Worm (Caenorhabditis elegans) whole organism, L4 larva: ENCODE data around the gene grl-17.

Source experiments
- F10B5.3 ChIP-seq: sonication (generic microtip); optimal IDR thresholded peaks from 2 replicates; lab custom pipeline; 2016; ENCODE audit warnings: mild to moderate bottlenecking, missing genetic modification characterization, missing compliant biosample characterization
- F44E2.7 ChIP-seq: fragments of 200-800 bp; sonication (Bioruptor generic); IDR thresholded peaks from 2 replicates; pipeline ENCODE4 v2.1.2; 2022; ENCODE audit warnings: missing genetic modification characterization, missing compliant biosample characterization
- T20F7.1 ChIP-seq: fragments of 200-800 bp; sonication (Bioruptor generic); optimal IDR thresholded peaks from 2 replicates; lab custom pipeline; 2018; ENCODE audit warnings: mild to moderate bottlenecking, missing genetic modification characterization, missing compliant biosample characterization
- Y105C5A.15 ChIP-seq: fragments of 200-800 bp; sonication (Bioruptor generic); IDR thresholded peaks from 2 replicates; pipeline ENCODE4 v1.3.6; 2022; ENCODE audit warnings: missing genetic modification characterization, missing compliant biosample characterization
- Y75B8A.6 ChIP-seq: fragments of 200-800 bp; sonication (Bioruptor generic); IDR thresholded peaks from 2 replicates; pipeline ENCODE4 v1.3.6; 2022; ENCODE audit warnings: missing genetic modification reagents, missing genetic modification characterization, missing compliant biosample characterization
- ZK337.2 ChIP-seq: fragments of 200-800 bp; sonication (Bioruptor generic); IDR thresholded peaks from 2 replicates; pipeline ENCODE4 v1.3.6; 2022; ENCODE audit warnings: missing genetic modification reagents, missing genetic modification characterization, missing compliant biosample characterization
- ZK546.5 ChIP-seq, 2 experiments: sonication (generic microtip); optimal IDR thresholded peaks; 2 replicates each; lab custom pipeline; 2017; ENCODE audit warnings: missing biosample characterization in 2 of 2, missing genetic modification characterization in 2 of 2
- aha-1 ChIP-seq: fragments of 150-350 bp; peaks from one replicate; lab custom pipeline; 2014; ENCODE audit warnings: missing biosample characterization, missing genetic modification characterization
- ceh-32 ChIP-seq: sonication (generic microtip); optimal IDR thresholded peaks from 2 replicates; lab custom pipeline; 2016; ENCODE audit warnings: mild to moderate bottlenecking, missing genetic modification characterization, missing compliant biosample characterization; ENCODE audit not compliant: poor library complexity
- dmd-6 ChIP-seq: fragments of 200-800 bp; sonication (Bioruptor generic); IDR thresholded peaks from 2 replicates; pipeline ENCODE4 v1.3.6; 2022; ENCODE audit warnings: missing genetic modification reagents, missing genetic modification characterization, missing compliant biosample characterization
- dmd-8 ChIP-seq: fragments of 200-800 bp; sonication (Bioruptor generic); IDR thresholded peaks from 2 replicates; pipeline ENCODE4 v1.3.6; 2022; ENCODE audit warnings: missing genetic modification characterization, missing compliant biosample characterization
- dpl-1 ChIP-seq: fragments of 150-350 bp; optimal IDR thresholded peaks from 2 replicates; lab custom pipeline; 2014; ENCODE audit warnings: missing biosample characterization, missing genetic modification reagents, missing genetic modification characterization
- duxl-1 ChIP-seq: sonication (generic microtip); optimal IDR thresholded peaks from 2 replicates; lab custom pipeline; 2016; ENCODE audit warnings: mild to moderate bottlenecking, missing genetic modification characterization, moderate library complexity, missing compliant biosample characterization; ENCODE audit not compliant: poor library complexity
- egl-43 ChIP-seq: fragments of 200-800 bp; sonication (Bioruptor generic); IDR thresholded peaks from 2 replicates; pipeline ENCODE4 v1.3.6; 2022; ENCODE audit warnings: missing genetic modification reagents, missing genetic modification characterization, missing compliant biosample characterization
- hif-1 ChIP-seq, 2 experiments: sonication (generic microtip); optimal IDR thresholded peaks; 2 replicates each; lab custom pipeline; 2016 to 2017; ENCODE audit warnings: missing compliant biosample characterization in 2 of 2, missing genetic modification characterization in 2 of 2, missing genetic modification reagents in 2 of 2, missing genotype in 2 of 2, mild to moderate bottlenecking in 1 of 2
- hmg-1.1 ChIP-seq: fragments of 200-800 bp; sonication (Bioruptor generic); IDR thresholded peaks from 2 replicates; pipeline ENCODE4 v1.3.6; 2022; ENCODE audit warnings: missing genetic modification reagents, missing genetic modification characterization, missing compliant biosample characterization
- jun-1 ChIP-seq: fragments of 150-350 bp; optimal IDR thresholded peaks from 2 replicates; lab custom pipeline; 2014; ENCODE audit warnings: missing biosample characterization, missing genetic modification reagents, missing genetic modification characterization
- lim-7 ChIP-seq: fragments of 200-800 bp; sonication (Bioruptor generic); IDR thresholded peaks from 2 replicates; pipeline ENCODE4 v1.3.6; 2022; ENCODE audit warnings: missing genetic modification characterization, missing compliant biosample characterization
- lin-15B ChIP-seq: fragments of 150-350 bp; sonication (generic microtip); optimal IDR thresholded peaks from 3 replicates; lab custom pipeline; 2014; ENCODE audit warnings: missing biosample characterization, missing genetic modification characterization
- lin-29 ChIP-seq: fragments of 200-800 bp; sonication (Bioruptor generic); IDR thresholded peaks from 2 replicates; pipeline ENCODE4 v1.3.6; 2022; ENCODE audit warnings: missing genetic modification reagents, missing genetic modification characterization, missing compliant biosample characterization
- lin-38 ChIP-seq: fragments of 200-800 bp; sonication (Bioruptor generic); IDR thresholded peaks from 2 replicates; pipeline ENCODE4 v1.3.6; 2022; ENCODE audit warnings: missing genetic modification reagents, missing genetic modification characterization, missing compliant biosample characterization
- lin-39 ChIP-seq: fragments of 150-350 bp; optimal IDR thresholded peaks from 2 replicates; lab custom pipeline; 2014; ENCODE audit warnings: missing biosample characterization, missing genetic modification reagents, missing genetic modification characterization
- lir-3 ChIP-seq: sonication (generic microtip); optimal IDR thresholded peaks from 2 replicates; lab custom pipeline; 2016; ENCODE audit warnings: mild to moderate bottlenecking, missing genetic modification characterization, missing compliant biosample characterization
- lsy-2 ChIP-seq, 2 experiments: fragments of 150-350 bp in 1 of 2; sonication (generic microtip) in 1 of 2; optimal IDR thresholded peaks; 2 replicates each; lab custom pipeline; 2014 to 2017; ENCODE audit warnings: missing biosample characterization in 2 of 2, missing genetic modification characterization in 2 of 2
- madf-9 ChIP-seq: fragments of 200-800 bp; sonication (Bioruptor generic); conservative IDR thresholded peaks from 2 replicates; pipeline ENCODE4 v1.3.6; 2022; ENCODE audit warnings: missing genetic modification reagents, missing genetic modification characterization, missing compliant biosample characterization
- mdl-1 ChIP-seq, 2 experiments: fragments of 150-350 bp in 1 of 2; sonication (generic microtip) in 1 of 2; optimal IDR thresholded peaks; 2 replicates each; lab custom pipeline; 2014 to 2017; ENCODE audit warnings: missing biosample characterization in 2 of 2, missing genetic modification characterization in 2 of 2
- mes-2 ChIP-seq: sonication (generic microtip); optimal IDR thresholded peaks from 2 replicates; lab custom pipeline; 2016; ENCODE audit warnings: missing genotype, mild to moderate bottlenecking, missing genetic modification characterization, missing compliant biosample characterization; ENCODE audit not compliant: poor library complexity, severe bottlenecking
- nhr-102 ChIP-seq: sonication (generic microtip); optimal IDR thresholded peaks from 2 replicates; lab custom pipeline; 2016; ENCODE audit warnings: mild to moderate bottlenecking, missing genetic modification characterization, moderate library complexity, missing compliant biosample characterization
- nhr-111 ChIP-seq: fragments of 200-800 bp; sonication (Bioruptor generic); optimal IDR thresholded peaks from 2 replicates; lab custom pipeline; 2018; ENCODE audit warnings: mild to moderate bottlenecking, missing genetic modification characterization, missing compliant biosample characterization
- nhr-41 ChIP-seq: fragments of 200-800 bp; sonication (Bioruptor generic); IDR thresholded peaks from 2 replicates; pipeline ENCODE4 v1.3.6; 2022; ENCODE audit warnings: missing genetic modification reagents, missing genetic modification characterization, missing compliant biosample characterization
- nhr-48 ChIP-seq: sonication (generic microtip); optimal IDR thresholded peaks from 2 replicates; lab custom pipeline; 2016; ENCODE audit warnings: mild to moderate bottlenecking, missing genetic modification characterization, missing compliant biosample characterization
- nhr-77 ChIP-seq: fragments of 150-350 bp; optimal IDR thresholded peaks from 2 replicates; lab custom pipeline; 2014; ENCODE audit warnings: missing biosample characterization, missing genetic modification characterization
- pha-4 ChIP-seq, 2 experiments: fragments of 150-350 bp in 1 of 2; fragments of 200-800 bp in 1 of 2; sonication (Bioruptor generic) in 1 of 2; IDR thresholded peaks in 1 of 2; optimal IDR thresholded peaks in 1 of 2; 2 replicates each; pipeline versions ENCODE4 v1.3.6 to Lab custom; 2014 to 2022; ENCODE audit warnings: missing genetic modification characterization in 2 of 2, missing genetic modification reagents in 2 of 2, missing biosample characterization in 1 of 2, missing compliant biosample characterization in 1 of 2
- spr-1 ChIP-seq: sonication (generic microtip); optimal IDR thresholded peaks from 2 replicates; lab custom pipeline; 2016; ENCODE audit warnings: mild to moderate bottlenecking, missing genetic modification characterization, missing compliant biosample characterization
- tag-97 ChIP-seq: fragments of 200-800 bp; sonication (Bioruptor generic); IDR thresholded peaks from 2 replicates; pipeline ENCODE4 v1.3.6; 2022; ENCODE audit warnings: missing genetic modification characterization, missing compliant biosample characterization
- unc-62 ChIP-seq, 3 experiments: fragments of 150-350 bp in 1 of 3; sonication (generic microtip); optimal IDR thresholded peaks in 2 of 3; peaks in 1 of 3; 1 replicate in 1 of 3; 2 replicates in 2 of 3; lab custom pipeline; 2014 to 2017; ENCODE audit warnings: missing biosample characterization in 3 of 3, missing genetic modification characterization in 3 of 3, missing genetic modification reagents in 3 of 3, missing genotype in 1 of 3
- zag-1 ChIP-seq: fragments of 150-350 bp; optimal IDR thresholded peaks from 2 replicates; lab custom pipeline; 2014; ENCODE audit warnings: missing biosample characterization, missing genetic modification characterization
- zfp-3 ChIP-seq: fragments of 200-800 bp; sonication (Bioruptor generic); conservative IDR thresholded peaks from 2 replicates; pipeline ENCODE4 v1.3.6; 2022; ENCODE audit warnings: missing genetic modification reagents, missing genetic modification characterization, missing compliant biosample characterization

The grl-17 gene

ce11 chrV:13600882-13601281 is 37.1 kb upstream of the grl-17 start, which contains the start of gene rdy-2:
TSS of gene rdy-2 (minus strand) at chrV:13600982.
- no peak for TF ChIP-seq T20F7.1 (GFP tag; lab: Kevin White, UChicago)
- no peak for TF ChIP-seq nhr-102
- TF ChIP-seq zag-1 (tag; lab: Kevin White, UChicago) = no peak
- no peak for TF ChIP-seq dmd-8
- TF ChIP-seq ZK546.5 (tag; optimal IDR thresholded peaks at IDR 0.05; lab: Kevin White, UChicago) = no peak
- no peak for TF ChIP-seq lim-7 (GFP tag; lab: Robert Waterston, UW)
- no peak for TF ChIP-seq duxl-1 (tag; lab: Kevin White, UChicago)
- TF ChIP-seq hif-1 (tag; optimal IDR thresholded peaks at IDR 0.05; lab: Kevin White, UChicago) = no peak
- TF ChIP-seq jun-1 (tag; lab: Kevin White, UChicago) = no peak
- TF ChIP-seq pha-4 (GFP tag; IDR thresholded peaks at IDR 0.05; lab: Robert Waterston, UW) = no peak
- TF ChIP-seq pha-4 (tag; optimal IDR thresholded peaks at IDR 0.05; lab: Kevin White, UChicago) = no peak
- no peak for TF ChIP-seq hmg-1.1
- no peak for TF ChIP-seq nhr-41 (GFP tag; lab: Robert Waterston, UW)
- TF ChIP-seq dmd-6 (GFP tag; lab: Robert Waterston, UW) = no peak
- TF ChIP-seq spr-1 (tag; lab: Kevin White, UChicago) = no peak
- no peak for TF ChIP-seq F10B5.3
- no peak for TF ChIP-seq ZK337.2 (GFP tag; lab: Robert Waterston, UW)

- TF ChIP-seq ceh-32 (tag; lab: Kevin White, UChicago) = no peak
Measured at ce11 chrV:13598370-13598769, 34.6 kb upstream of the grl-17 start.

ce11 chrV:13593083-13593482 is 29.3 kb upstream of the grl-17 start, which contains the start of gene F53F4.4:
TSS of gene F53F4.4 (plus strand) at chrV:13593383.
- TF ChIP-seq aha-1 (tag; lab: Kevin White, UChicago) (peak; percentile 37), egl-43 (GFP tag; lab: Robert Waterston, UW) (peak; percentile 25; the same call in 1 of the 2 replicates), jun-1 (tag; lab: Kevin White, UChicago) (no peak), duxl-1 (tag; lab: Kevin White, UChicago) (no peak), lin-38 (GFP tag; lab: Robert Waterston, UW) (peak; percentile 41), unc-62 (GFP tag; optimal IDR thresholded peaks at IDR 0.05 in 1 of 2; lab: Kevin White, UChicago) (peak in 1 of 2 experiments; percentile 32), unc-62 (tag; optimal IDR thresholded peaks at IDR 0.05; lab: Kevin White, UChicago) (no peak)
- TF ChIP-seq, all 104 proteins: peak for 4

- TF ChIP-seq lin-29 (no peak), lin-38 (GFP tag; lab: Robert Waterston, UW) (peak; percentile 93), nhr-111 (GFP tag; lab: Kevin White, UChicago) (no peak), dpl-1 (GFP tag; lab: Kevin White, UChicago) (peak; percentile 56), dmd-8 (no peak), mes-2 (tag; lab: Kevin White, UChicago) (peak; percentile 82), mdl-1 (tag; optimal IDR thresholded peaks at IDR 0.05; lab: Kevin White, UChicago) (no peak), Y105C5A.15 (GFP tag; lab: Robert Waterston, UW) (no peak), madf-9 (GFP tag; lab: Robert Waterston, UW) (no peak), lin-39 (no peak), nhr-48 (no peak), lir-3 (tag; lab: Kevin White, UChicago) (no peak), T20F7.1 (GFP tag; lab: Kevin White, UChicago) (peak; percentile 46), tag-97 (GFP tag; lab: Robert Waterston, UW) (no peak), lin-15B (tag; lab: Kevin White, UChicago) (no peak), F44E2.7 (GFP tag; lab: Robert Waterston, UW) (no peak), Y75B8A.6 (GFP tag; lab: Robert Waterston, UW) (no peak), nhr-77 (tag; lab: Kevin White, UChicago) (no peak), duxl-1 (tag; lab: Kevin White, UChicago) (no peak), unc-62 (GFP tag; optimal IDR thresholded peaks at IDR 0.05 in 1 of 2; lab: Kevin White, UChicago) (peak in 1 of 2 experiments; percentile 53), unc-62 (tag; optimal IDR thresholded peaks at IDR 0.05; lab: Kevin White, UChicago) (no peak), ZK546.5 (tag; optimal IDR thresholded peaks at IDR 0.05; lab: Kevin White, UChicago) (no peak), lsy-2 (tag; optimal IDR thresholded peaks at IDR 0.05; lab: Kevin White, UChicago) (no peak), zfp-3 (GFP tag; lab: Robert Waterston, UW) (no peak)
Measured at ce11 chrV:13591504-13592174, 27.9 kb upstream of the grl-17 start, which contains the start of gene tbcb-1. TSS of gene tbcb-1 (plus strand) at chrV:13592124.
